Fruit fly (Drosophila melanogaster) whole organism, embryonic: ENCODE data around the gene Pex14.

ENCODE experiments used
- Atf3 ChIP-seq: fragments of 200-800 bp; sonication (Bioruptor generic); optimal IDR thresholded peaks from 3 replicates; lab custom pipeline; 2016; ENCODE audit warnings: missing biosample characterization, missing genetic modification characterization
- Blimp-1 ChIP-seq: fragments of 200-800 bp; sonication (Bioruptor generic); optimal IDR thresholded peaks from 3 replicates; lab custom pipeline; 2018; ENCODE audit warnings: missing biosample characterization, missing genetic modification characterization, mild to moderate bottlenecking, moderate library complexity, missing genetic modification reagents
- Bteb2 ChIP-seq: fragments of 200-800 bp; sonication (Bioruptor generic); optimal IDR thresholded peaks from 2 replicates; lab custom pipeline; 2016; ENCODE audit warnings: missing biosample characterization, missing genetic modification characterization
- CG11247 ChIP-seq: fragments of 200-800 bp; sonication (Bioruptor generic); IDR thresholded peaks from 2 replicates; pipeline ENCODE4 v1.3.6; 2022; ENCODE audit warnings: missing biosample characterization, missing genetic modification characterization
- CG11560 ChIP-seq: fragments of 200-800 bp; sonication (Bioruptor generic); IDR thresholded peaks from 3 replicates; pipeline ENCODE4 v1.3.6; 2022; ENCODE audit warnings: missing biosample characterization, missing genetic modification characterization
- CG12659 ChIP-seq: fragments of 200-800 bp; sonication (Bioruptor generic); optimal IDR thresholded peaks from 3 replicates; lab custom pipeline; 2017; ENCODE audit warnings: mild to moderate bottlenecking, missing biosample characterization, missing genetic modification reagents, missing genetic modification characterization
- CG12769 ChIP-seq: fragments of 200-800 bp; sonication (Bioruptor generic); optimal IDR thresholded peaks from 2 replicates; lab custom pipeline; 2019; ENCODE audit warnings: missing biosample characterization, mild to moderate bottlenecking, missing genetic modification characterization, moderate library complexity
- CG13775 ChIP-seq: fragments of 200-800 bp; sonication (Bioruptor generic); optimal IDR thresholded peaks from 3 replicates; lab custom pipeline; 2017; ENCODE audit warnings: missing biosample characterization, mild to moderate bottlenecking, missing genetic modification characterization
- CG13894 ChIP-seq: fragments of 200-800 bp; sonication (Bioruptor generic); optimal IDR thresholded peaks from 3 replicates; lab custom pipeline; 2018; ENCODE audit warnings: missing biosample characterization, mild to moderate bottlenecking, missing genetic modification characterization, moderate library complexity
- CG16813 ChIP-seq: fragments of 200-800 bp; sonication (Bioruptor generic); IDR thresholded peaks from 3 replicates; pipeline ENCODE4 v1.3.6; 2022; ENCODE audit warnings: missing biosample characterization, missing genetic modification characterization; ENCODE audit not compliant: partially characterized antibody
- CG16863 ChIP-seq: fragments of 200-800 bp; sonication (Bioruptor generic); optimal IDR thresholded peaks from 3 replicates; lab custom pipeline; 2016; ENCODE audit warnings: missing biosample characterization, missing genetic modification characterization
- CG17186 ChIP-seq: fragments of 200-800 bp; sonication (Bioruptor generic); optimal IDR thresholded peaks from 3 replicates; lab custom pipeline; 2017; ENCODE audit warnings: missing biosample characterization, missing genetic modification reagents, missing genetic modification characterization
- CG18619 ChIP-seq: fragments of 200-800 bp; sonication (Bioruptor generic); optimal IDR thresholded peaks from 3 replicates; lab custom pipeline; 2017; ENCODE audit warnings: missing biosample characterization, mild to moderate bottlenecking, missing genetic modification characterization
- CG3995 ChIP-seq: fragments of 200-800 bp; sonication (Bioruptor generic); optimal IDR thresholded peaks from 3 replicates; lab custom pipeline; 2016; ENCODE audit warnings: missing biosample characterization, missing genetic modification characterization
- CG42726 ChIP-seq: fragments of 200-800 bp; sonication (Bioruptor generic); IDR thresholded peaks from 2 replicates; pipeline ENCODE4 v1.3.6; 2022; ENCODE audit warnings: missing biosample characterization, missing genetic modification characterization; ENCODE audit not compliant: partially characterized antibody
- Lhr ChIP-seq: fragments of 200-800 bp; sonication (Bioruptor generic); optimal IDR thresholded peaks from 3 replicates; lab custom pipeline; 2017; ENCODE audit warnings: mild to moderate bottlenecking, missing biosample characterization, missing genetic modification reagents, missing genetic modification characterization
- Med ChIP-seq: fragments of 200-800 bp; sonication (Bioruptor generic); peaks from one replicate; lab custom pipeline; 2016; ENCODE audit warnings: missing biosample characterization, missing genetic modification characterization, mild to moderate bottlenecking, inconsistent platforms, moderate library complexity
- Rx ChIP-seq: fragments of 200-800 bp; sonication (Bioruptor generic); IDR thresholded peaks from 2 replicates; pipeline ENCODE4 v1.3.6; 2022; ENCODE audit warnings: missing biosample characterization, missing genetic modification characterization
- Xrp1 ChIP-seq: fragments of 200-800 bp; sonication (Bioruptor generic); IDR thresholded peaks from 2 replicates; pipeline ENCODE4 v1.3.6; 2022; ENCODE audit warnings: missing biosample characterization, missing genetic modification characterization
- abd-A ChIP-seq: fragments of 200-800 bp; sonication (Bioruptor generic); optimal IDR thresholded peaks from 3 replicates; lab custom pipeline; 2019; ENCODE audit warnings: missing biosample characterization, mild to moderate bottlenecking, missing genetic modification characterization, moderate library complexity
- crp ChIP-seq, 2 experiments: fragments of 200-800 bp; sonication (Bioruptor generic); optimal IDR thresholded peaks; 2 replicates in 1 of 2; 3 replicates in 1 of 2; lab custom pipeline; 2017; ENCODE audit warnings: missing biosample characterization in 2 of 2, missing genetic modification characterization in 2 of 2, mild to moderate bottlenecking in 1 of 2, moderate library complexity in 1 of 2
- dimm ChIP-seq: fragments of 200-800 bp; sonication (Bioruptor generic); IDR thresholded peaks from 2 replicates; pipeline ENCODE4 v1.3.6; 2022; ENCODE audit warnings: missing biosample characterization, missing genetic modification characterization
- dmrt99B ChIP-seq: fragments of 200-800 bp; sonication (Bioruptor generic); optimal IDR thresholded peaks from 2 replicates; lab custom pipeline; 2018; ENCODE audit warnings: missing biosample characterization, mild to moderate bottlenecking, missing genetic modification characterization, moderate library complexity
- fd64A ChIP-seq: fragments of 200-800 bp; sonication (Bioruptor generic); optimal IDR thresholded peaks from 3 replicates; lab custom pipeline; 2018; ENCODE audit warnings: missing biosample characterization, mild to moderate bottlenecking, missing genetic modification characterization
- gce ChIP-seq: fragments of 200-800 bp; sonication (Bioruptor generic); IDR thresholded peaks from 3 replicates; pipeline ENCODE4 v1.3.6; 2022; ENCODE audit warnings: missing biosample characterization, missing genetic modification characterization
- lilli ChIP-seq: fragments of 200-800 bp; sonication (Bioruptor generic); optimal IDR thresholded peaks from 3 replicates; lab custom pipeline; 2016; ENCODE audit warnings: missing biosample characterization, missing genetic modification characterization
- maf-S ChIP-seq: fragments of 200-800 bp; sonication (Bioruptor generic); optimal IDR thresholded peaks from 2 replicates; lab custom pipeline; 2016; ENCODE audit warnings: missing biosample characterization, missing genetic modification characterization
- nmo ChIP-seq: fragments of 200-800 bp; sonication (Bioruptor generic); optimal IDR thresholded peaks from 2 replicates; lab custom pipeline; 2018; ENCODE audit warnings: missing biosample characterization, mild to moderate bottlenecking, missing genetic modification characterization, moderate library complexity
- onecut ChIP-seq: fragments of 200-800 bp; sonication (Bioruptor generic); IDR thresholded peaks from 2 replicates; pipeline ENCODE4 v1.3.6; 2022; ENCODE audit warnings: missing biosample characterization, missing genetic modification characterization
- pita ChIP-seq: fragments of 200-800 bp; sonication (Bioruptor generic); optimal IDR thresholded peaks from 2 replicates; lab custom pipeline; 2017; ENCODE audit warnings: missing biosample characterization, mild to moderate bottlenecking, missing genetic modification characterization
- salm ChIP-seq: fragments of 200-800 bp; sonication (Bioruptor generic); optimal IDR thresholded peaks from 2 replicates; lab custom pipeline; 2018; ENCODE audit warnings: missing biosample characterization, mild to moderate bottlenecking, missing genetic modification characterization
- sr ChIP-seq: fragments of 200-800 bp; sonication (Bioruptor generic); IDR thresholded peaks from 3 replicates; pipeline ENCODE4 v1.3.6; 2022; ENCODE audit warnings: missing biosample characterization, missing genetic modification characterization
- stwl ChIP-seq: fragments of 200-800 bp; sonication (Bioruptor generic); optimal IDR thresholded peaks from 3 replicates; lab custom pipeline; 2018; ENCODE audit warnings: missing biosample characterization, mild to moderate bottlenecking, missing genetic modification characterization, moderate library complexity
- tgo ChIP-seq: fragments of 200-800 bp; sonication (Bioruptor generic); IDR thresholded peaks from 3 replicates; pipeline ENCODE4 v1.3.6; 2022; ENCODE audit warnings: missing biosample characterization, missing genetic modification characterization
- tup ChIP-seq: fragments of 200-800 bp; sonication (Bioruptor generic); optimal IDR thresholded peaks from 2 replicates; lab custom pipeline; 2016; ENCODE audit warnings: missing biosample characterization, mild to moderate bottlenecking, missing genetic modification characterization, moderate library complexity
- wor ChIP-seq: fragments of 200-800 bp; sonication (Bioruptor generic); IDR thresholded peaks from 2 replicates; pipeline ENCODE4 v1.3.6; 2022; ENCODE audit warnings: missing biosample characterization, missing genetic modification characterization

The Pex14 gene

DNA sequence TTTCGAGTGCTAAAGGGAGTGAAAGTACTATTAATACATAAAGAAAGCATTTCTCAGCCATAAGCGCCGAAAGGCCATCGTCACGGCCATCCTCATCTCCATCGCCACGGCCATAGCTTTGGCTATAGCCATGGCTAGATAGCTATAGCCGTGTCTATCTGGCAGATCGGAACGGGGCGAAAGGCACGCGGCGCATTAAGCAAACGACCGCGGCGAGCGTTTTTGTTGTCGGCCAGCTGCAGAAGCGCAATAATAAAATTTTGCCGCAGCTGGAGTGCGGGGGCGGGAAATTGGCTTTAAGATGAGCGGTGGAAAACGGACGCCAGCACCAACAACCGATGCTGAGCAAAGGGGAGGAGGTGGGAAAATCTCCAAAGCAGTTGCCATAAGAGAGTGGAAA is 28.2 kb upstream of the Pex14 start (continued):
- TF ChIP-seq Atf3 (GFP tag; lab: Kevin White, UChicago) (no peak), maf-S (GFP tag; lab: Kevin White, UChicago) (no peak), dmrt99B (tag; lab: Kevin White, UChicago) (no peak), wor (GFP tag; lab: Robert Waterston, UW) (no peak), dimm (0 out of 2 replicates have a peak, but pooled peaks have one; percentile 17)

- peak; percentile 80 for TF ChIP-seq abd-A
- no peak for TF ChIP-seq tgo (GFP tag; lab: Robert Waterston, UW)
- peak; percentile 68 for TF ChIP-seq CG13894
- TF ChIP-seq CG13775 (GFP tag; lab: Kevin White, UChicago), result peak; percentile 68
- no peak for TF ChIP-seq Lhr (GFP tag; lab: Kevin White, UChicago)
- TF ChIP-seq onecut (GFP tag; lab: Robert Waterston, UW), result peak; percentile 35; the same call in 1 of the 2 replicates
- peak; percentile 49 for TF ChIP-seq Med (GFP tag; lab: Kevin White, UChicago)
These were observed 25.6 kb upstream of the Pex14 start for dm6 chr3L:20752964-20753363.

DNA sequence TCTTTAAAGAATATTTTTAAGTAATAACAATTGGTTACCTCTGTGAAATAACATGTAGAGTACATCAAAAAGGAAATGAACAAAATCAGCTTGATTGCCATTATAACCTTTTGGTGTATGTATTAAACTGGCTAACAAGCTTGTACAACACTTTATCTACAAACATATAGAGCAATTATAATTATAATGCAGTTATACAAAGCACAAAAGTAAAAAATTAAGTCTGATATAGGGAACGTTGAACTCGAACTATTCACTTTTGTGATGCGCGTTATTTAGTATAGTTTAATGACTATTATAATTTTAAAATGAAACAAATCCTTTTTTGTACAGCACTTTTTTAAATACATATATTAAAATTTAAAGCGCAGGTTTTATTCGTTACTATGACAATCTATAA is 23.0 kb upstream of the Pex14 start, which contains the start of gene CG33912:
Gene CG33912, minus strand, starts transcription at position 101 of the 400 bp plus-strand sequence.
- no peak for TF ChIP-seq CG3995 (GFP tag; lab: Kevin White, UChicago)
- TF ChIP-seq Xrp1 (GFP tag; lab: Robert Waterston, UW), result no peak
- TF ChIP-seq CG11560 (tag; lab: Robert Waterston, UW), result no peak
- no peak for TF ChIP-seq salm (tag; lab: Kevin White, UChicago)
- no peak for TF ChIP-seq CG42726 (GFP tag; lab: Robert Waterston, UW)
- TF ChIP-seq tup (GFP tag; lab: Kevin White, UChicago), result no peak
- TF ChIP-seq nmo (GFP tag; lab: Kevin White, UChicago), result no peak
- no peak for TF ChIP-seq Bteb2 (GFP tag; lab: Kevin White, UChicago)
- TF ChIP-seq CG12769 (tag; lab: Kevin White, UChicago), result no peak
- TF ChIP-seq stwl, result no peak
- TF ChIP-seq CG16863 (GFP tag; lab: Kevin White, UChicago), result no peak
- TF ChIP-seq sr (GFP tag; lab: Robert Waterston, UW), result no peak
- no peak for TF ChIP-seq CG16813
- no peak for TF ChIP-seq fd64A (GFP tag; lab: Kevin White, UChicago)
- no peak for TF ChIP-seq Blimp-1 (GFP tag; lab: Kevin White, UChicago)
- no peak for TF ChIP-seq lilli (GFP tag; lab: Kevin White, UChicago)

DNA sequence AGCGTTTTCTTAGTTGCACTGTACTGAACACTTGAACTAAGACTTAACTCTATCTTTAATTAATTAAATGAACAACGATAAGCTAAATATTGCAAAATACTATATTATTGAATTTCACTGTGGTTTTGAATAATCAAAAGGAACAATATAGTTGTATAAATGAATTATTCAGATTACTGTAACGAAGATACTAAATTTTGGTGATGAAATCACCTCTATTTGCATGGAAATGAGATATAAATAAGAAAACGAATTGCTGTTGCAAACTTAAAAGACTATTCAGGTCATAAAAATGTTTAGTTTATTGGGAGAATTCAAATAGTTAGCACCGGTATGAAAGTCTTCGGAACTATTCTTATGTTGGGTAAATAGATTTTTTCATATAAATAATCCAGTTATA is 20.0 kb upstream of the Pex14 start, which contains the start of gene CG43251:
Gene CG43251, plus strand, starts transcription at position 301 of the 400 bp plus-strand sequence.
- no peak for TF ChIP-seq CG18619
- no peak for TF ChIP-seq Lhr (GFP tag; lab: Kevin White, UChicago)
- TF ChIP-seq gce (GFP tag; lab: Robert Waterston, UW), result no peak
- no peak for TF ChIP-seq crp (GFP tag; optimal IDR thresholded peaks at IDR 0.05; lab: Kevin White, UChicago)
- no peak for TF ChIP-seq Rx (GFP tag; lab: Robert Waterston, UW)
- TF ChIP-seq CG17186, result no peak
- no peak for TF ChIP-seq pita
- TF ChIP-seq CG12659 (GFP tag; lab: Kevin White, UChicago), result no peak
- no peak for TF ChIP-seq CG11247 (GFP tag; lab: Robert Waterston, UW)
